Fruit fly (Drosophila melanogaster) whole organism, embryonic: Measurements from ENCODE around the gene Cpr67Fa2.
A peak's percentile ranks its signal among the peaks of the same experiment; 100 is the strongest.

ENCODE experiments used
- BEAF-32 ChIP-seq: fragments of 200-800 bp; sonication (Bioruptor generic); optimal IDR thresholded peaks from 3 replicates; lab custom pipeline; 2017; ENCODE audit warnings: missing biosample characterization, missing genetic modification characterization, mild to moderate bottlenecking, moderate library complexity, missing genetic modification reagents
- Bdp1 ChIP-seq: fragments of 200-800 bp; sonication (Bioruptor generic); optimal IDR thresholded peaks from 3 replicates; lab custom pipeline; 2016; ENCODE audit warnings: missing biosample characterization, missing genetic modification characterization
- CG12391 ChIP-seq: fragments of 200-800 bp; sonication (Bioruptor generic); optimal IDR thresholded peaks from 3 replicates; lab custom pipeline; 2018; ENCODE audit warnings: missing biosample characterization, mild to moderate bottlenecking, missing genetic modification characterization, moderate library complexity
- CG14860 ChIP-seq: fragments of 200-800 bp; sonication (Bioruptor generic); IDR thresholded peaks from 3 replicates; pipeline ENCODE4 v1.3.6; 2022; ENCODE audit warnings: missing biosample characterization, missing genetic modification characterization; ENCODE audit not compliant: partially characterized antibody
- CG15479 ChIP-seq: fragments of 200-800 bp; sonication (Bioruptor generic); optimal IDR thresholded peaks from 3 replicates; lab custom pipeline; 2019; ENCODE audit warnings: missing biosample characterization, mild to moderate bottlenecking, missing genetic modification characterization, moderate library complexity
- CG15514 ChIP-seq: fragments of 200-800 bp; sonication (Bioruptor generic); optimal IDR thresholded peaks from 3 replicates; lab custom pipeline; 2017; ENCODE audit warnings: missing biosample characterization, missing genetic modification characterization, mild to moderate bottlenecking, moderate library complexity, missing genetic modification reagents
- CG1647 ChIP-seq: fragments of 200-800 bp; sonication (Bioruptor generic); optimal IDR thresholded peaks from 3 replicates; lab custom pipeline; 2016; ENCODE audit warnings: missing biosample characterization, missing genetic modification characterization
- CG18599 ChIP-seq: fragments of 200-800 bp; sonication (Bioruptor generic); optimal IDR thresholded peaks from 3 replicates; lab custom pipeline; 2017; ENCODE audit warnings: missing biosample characterization, missing genetic modification characterization, mild to moderate bottlenecking, moderate library complexity, missing genetic modification reagents
- CG2875 ChIP-seq: fragments of 200-800 bp; sonication (Bioruptor generic); optimal IDR thresholded peaks from 2 replicates; lab custom pipeline; 2017; ENCODE audit warnings: missing biosample characterization, mild to moderate bottlenecking, missing genetic modification characterization, missing genetic modification reagents
- CG3163 ChIP-seq: fragments of 200-800 bp; sonication (Bioruptor generic); optimal IDR thresholded peaks from 3 replicates; lab custom pipeline; 2016; ENCODE audit warnings: missing biosample characterization, missing genetic modification characterization
- CG42726 ChIP-seq: fragments of 200-800 bp; sonication (Bioruptor generic); IDR thresholded peaks from 2 replicates; pipeline ENCODE4 v1.3.6; 2022; ENCODE audit warnings: missing biosample characterization, missing genetic modification characterization; ENCODE audit not compliant: partially characterized antibody
- CG4820 ChIP-seq: fragments of 200-800 bp; sonication (Bioruptor generic); optimal IDR thresholded peaks from 3 replicates; lab custom pipeline; 2016; ENCODE audit warnings: missing biosample characterization, missing genetic modification characterization
- CG4854 ChIP-seq: fragments of 200-800 bp; sonication (Bioruptor generic); optimal IDR thresholded peaks from 2 replicates; lab custom pipeline; 2016; ENCODE audit warnings: missing biosample characterization, missing genetic modification characterization, inconsistent platforms
- CG5245 ChIP-seq: fragments of 200-800 bp; sonication (Bioruptor generic); optimal IDR thresholded peaks from 3 replicates; lab custom pipeline; 2016; ENCODE audit warnings: missing biosample characterization, missing genetic modification characterization
- CG6272 ChIP-seq: fragments of 200-800 bp; sonication (Bioruptor generic); IDR thresholded peaks from 2 replicates; pipeline ENCODE4 v1.3.6; 2022; ENCODE audit warnings: missing biosample characterization, missing genetic modification characterization
- CG6683 ChIP-seq: fragments of 200-800 bp; sonication (Bioruptor generic); optimal IDR thresholded peaks from 2 replicates; lab custom pipeline; 2017; ENCODE audit warnings: missing biosample characterization, mild to moderate bottlenecking, missing genetic modification characterization, missing genetic modification reagents
- CG7357 ChIP-seq: fragments of 200-800 bp; sonication (Bioruptor generic); IDR thresholded peaks from 3 replicates; pipeline ENCODE4 v1.3.6; 2022; ENCODE audit warnings: missing biosample characterization, missing genetic modification characterization
- CG7556 ChIP-seq: fragments of 200-800 bp; sonication (Bioruptor generic); optimal IDR thresholded peaks from 2 replicates; lab custom pipeline; 2017; ENCODE audit warnings: missing biosample characterization, mild to moderate bottlenecking, missing genetic modification characterization
- CG8765 ChIP-seq: fragments of 200-800 bp; sonication (Bioruptor generic); IDR thresholded peaks from 2 replicates; pipeline ENCODE4 v1.3.6; 2022; ENCODE audit warnings: missing biosample characterization, missing genetic modification characterization
- CG9727 ChIP-seq: fragments of 200-800 bp; sonication (Bioruptor generic); optimal IDR thresholded peaks from 3 replicates; lab custom pipeline; 2017; ENCODE audit warnings: missing biosample characterization, mild to moderate bottlenecking, missing genetic modification characterization
- CG9817 ChIP-seq: fragments of 200-800 bp; sonication (Bioruptor generic); optimal IDR thresholded peaks from 2 replicates; lab custom pipeline; 2018; ENCODE audit warnings: missing biosample characterization, mild to moderate bottlenecking, missing genetic modification characterization, moderate library complexity
- E2f1 ChIP-seq: fragments of 200-800 bp; sonication (Bioruptor generic); IDR thresholded peaks from 2 replicates; pipeline ENCODE4 v1.3.6; 2022; ENCODE audit warnings: missing biosample characterization, missing genetic modification characterization
- Eip74EF ChIP-seq, 2 experiments: fragments of 200-800 bp in 1 of 2; fragments of >200 bp in 1 of 2; sonication (Bioruptor generic) in 1 of 2; optimal IDR thresholded peaks; 2 replicates each; lab custom pipeline; 2017 to 2019; ENCODE audit warnings: missing biosample characterization in 2 of 2, missing genetic modification characterization in 2 of 2, mild to moderate bottlenecking in 1 of 2, moderate library complexity in 1 of 2
- Fer2 ChIP-seq: fragments of 200-800 bp; sonication (Bioruptor generic); optimal IDR thresholded peaks from 2 replicates; lab custom pipeline; 2018; ENCODE audit warnings: missing biosample characterization, mild to moderate bottlenecking, missing genetic modification characterization, moderate library complexity
- Gsc ChIP-seq: fragments of 200-800 bp; sonication (Bioruptor generic); IDR thresholded peaks from 2 replicates; pipeline ENCODE4 v1.3.6; 2022; ENCODE audit warnings: missing biosample characterization, missing genetic modification characterization
- Kr ChIP-seq: fragments of 200-800 bp; sonication (Bioruptor generic); optimal IDR thresholded peaks from 2 replicates; lab custom pipeline; 2017; ENCODE audit warnings: missing biosample characterization, mild to moderate bottlenecking, missing genetic modification characterization
- MBD-R2 ChIP-seq: fragments of 200-800 bp; sonication (Bioruptor generic); IDR thresholded peaks from 2 replicates; pipeline ENCODE4 v1.3.6; 2022; ENCODE audit warnings: missing biosample characterization, missing genetic modification characterization
- Myb ChIP-seq: fragments of 200-800 bp; sonication (Bioruptor generic); optimal IDR thresholded peaks from 2 replicates; lab custom pipeline; 2016; ENCODE audit warnings: missing biosample characterization, missing genetic modification characterization
- Nf-YA ChIP-seq: fragments of 200-800 bp; sonication (Bioruptor generic); IDR thresholded peaks from 2 replicates; pipeline ENCODE4 v1.3.6; 2022; ENCODE audit warnings: missing biosample characterization, missing genetic modification characterization
- PHDP ChIP-seq: fragments of 200-800 bp; sonication (Bioruptor generic); optimal IDR thresholded peaks from 3 replicates; lab custom pipeline; 2018; ENCODE audit warnings: missing biosample characterization, mild to moderate bottlenecking, missing genetic modification characterization, moderate library complexity
- Rfx ChIP-seq: fragments of 200-800 bp; sonication (Bioruptor generic); IDR thresholded peaks from 2 replicates; pipeline ENCODE4 v1.3.6; 2022; ENCODE audit warnings: missing biosample characterization, missing genetic modification characterization
- Sox100B ChIP-seq: fragments of 200-800 bp; sonication (Bioruptor generic); optimal IDR thresholded peaks from 3 replicates; lab custom pipeline; 2018; ENCODE audit warnings: missing biosample characterization, mild to moderate bottlenecking, missing genetic modification characterization
- Sry-δ ChIP-seq: fragments of 200-800 bp; sonication (Bioruptor generic); optimal IDR thresholded peaks from 2 replicates; lab custom pipeline; 2016; ENCODE audit warnings: missing biosample characterization, missing genetic modification characterization
- Vsx1 ChIP-seq: fragments of 200-800 bp; sonication (Bioruptor generic); optimal IDR thresholded peaks from 2 replicates; lab custom pipeline; 2017; ENCODE audit warnings: missing biosample characterization, mild to moderate bottlenecking, missing genetic modification characterization, missing genetic modification reagents
- YL-1 ChIP-seq: fragments of 200-800 bp; sonication (Bioruptor generic); optimal IDR thresholded peaks from 3 replicates; lab custom pipeline; 2017; ENCODE audit warnings: missing biosample characterization, mild to moderate bottlenecking, missing genetic modification characterization
- ac ChIP-seq: fragments of 200-800 bp; sonication (Bioruptor generic); optimal IDR thresholded peaks from 3 replicates; lab custom pipeline; 2017; ENCODE audit warnings: missing biosample characterization, mild to moderate bottlenecking, missing genetic modification characterization
- ara ChIP-seq: fragments of 200-800 bp; sonication (Bioruptor generic); IDR thresholded peaks from 2 replicates; pipeline ENCODE4 v1.3.6; 2022; ENCODE audit warnings: missing biosample characterization, missing genetic modification characterization
- cas ChIP-seq: fragments of 200-800 bp; sonication (Bioruptor generic); IDR thresholded peaks from 2 replicates; pipeline ENCODE4 v1.3.6; 2022; ENCODE audit warnings: missing biosample characterization, missing genetic modification characterization
- cato ChIP-seq: fragments of 200-800 bp; sonication (Bioruptor generic); optimal IDR thresholded peaks from 2 replicates; lab custom pipeline; 2016; ENCODE audit warnings: missing biosample characterization, missing genetic modification characterization, borderline replicate concordance
- corto ChIP-seq: fragments of 200-800 bp; sonication (Bioruptor generic); optimal IDR thresholded peaks from 2 replicates; lab custom pipeline; 2016; ENCODE audit warnings: missing biosample characterization, mild to moderate bottlenecking, missing genetic modification characterization, moderate library complexity
- croc ChIP-seq: fragments of 200-800 bp; sonication (Bioruptor generic); conservative IDR thresholded peaks from 3 replicates; pipeline ENCODE4 v1.3.6; 2022; ENCODE audit warnings: missing biosample characterization, missing genetic modification characterization
- gce ChIP-seq: fragments of 200-800 bp; sonication (Bioruptor generic); IDR thresholded peaks from 3 replicates; pipeline ENCODE4 v1.3.6; 2022; ENCODE audit warnings: missing biosample characterization, missing genetic modification characterization
- ham ChIP-seq: fragments of 200-800 bp; sonication (Bioruptor generic); IDR thresholded peaks from 2 replicates; pipeline ENCODE4 v1.3.6; 2022; ENCODE audit warnings: missing biosample characterization, missing genetic modification characterization
- kah ChIP-seq: fragments of 200-800 bp; sonication (Bioruptor generic); optimal IDR thresholded peaks from 2 replicates; lab custom pipeline; 2018; ENCODE audit warnings: missing biosample characterization, mild to moderate bottlenecking, missing genetic modification characterization
- nau ChIP-seq: fragments of 200-800 bp; sonication (Bioruptor generic); optimal IDR thresholded peaks from 3 replicates; lab custom pipeline; 2017; ENCODE audit warnings: missing biosample characterization, mild to moderate bottlenecking, missing genetic modification characterization, missing genetic modification reagents
- sc ChIP-seq, 3 experiments: fragments of >200 bp in 2 of 3; fragments of 200-800 bp in 1 of 3; sonication (Bioruptor generic) in 1 of 3; optimal IDR thresholded peaks; 2 replicates in 2 of 3; 3 replicates in 1 of 3; lab custom pipeline; 2017; ENCODE audit warnings: mild to moderate bottlenecking in 1 of 3, missing biosample characterization in 1 of 3, missing genetic modification characterization in 1 of 3, missing genetic modification reagents in 1 of 3
- sens-2 ChIP-seq: fragments of 200-800 bp; sonication (Bioruptor generic); IDR thresholded peaks from 2 replicates; pipeline ENCODE4 v1.3.6; 2022; ENCODE audit warnings: missing biosample characterization, missing genetic modification characterization
- slp2 ChIP-seq: fragments of 200-800 bp; sonication (Bioruptor generic); optimal IDR thresholded peaks from 2 replicates; lab custom pipeline; 2016; ENCODE audit warnings: missing biosample characterization, missing genetic modification characterization
- wor ChIP-seq: fragments of 200-800 bp; sonication (Bioruptor generic); IDR thresholded peaks from 2 replicates; pipeline ENCODE4 v1.3.6; 2022; ENCODE audit warnings: missing biosample characterization, missing genetic modification characterization
- yki ChIP-seq: fragments of >200 bp; optimal IDR thresholded peaks from 3 replicates; lab custom pipeline; 2018

Gene Cpr67Fa2

DNA sequence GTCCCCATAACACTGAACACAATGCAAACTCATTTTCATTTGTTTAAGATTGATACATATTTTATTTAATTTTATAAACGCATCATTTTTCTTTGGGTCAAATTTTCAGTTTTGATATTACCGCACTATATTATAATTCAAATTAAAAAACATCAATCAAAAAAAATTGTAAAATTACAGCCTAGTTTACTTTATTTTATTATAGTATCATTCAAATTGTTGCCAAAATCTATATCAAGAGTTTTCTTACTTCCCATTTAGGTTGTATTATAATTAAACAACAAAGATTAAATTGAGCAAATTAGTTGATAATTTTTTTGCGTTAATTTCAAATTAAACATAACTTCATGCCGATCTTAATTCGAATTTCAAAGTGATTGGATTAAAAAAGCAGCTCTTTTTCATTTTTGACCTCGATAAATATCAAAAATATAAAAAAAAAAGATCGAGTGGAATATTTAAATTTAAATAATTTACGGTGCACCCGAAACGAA lies 39.6 kb upstream of the Cpr67Fa2 start (continued):
- TF ChIP-seq cato (GFP tag; lab: Kevin White, UChicago), result peak; percentile 8
- no peak for TF ChIP-seq nau
- no peak for TF ChIP-seq CG15514 (GFP tag; lab: Kevin White, UChicago)
- no peak for TF ChIP-seq kah (GFP tag; lab: Kevin White, UChicago)
- no peak for TF ChIP-seq CG9817 (tag; lab: Kevin White, UChicago)
- TF ChIP-seq Sox100B (GFP tag; lab: Kevin White, UChicago), result peak; percentile 60
- no peak for TF ChIP-seq wor
- peak; percentile 52 for TF ChIP-seq CG12391 (tag; lab: Kevin White, UChicago)
- peak; percentile 76 for TF ChIP-seq CG7556
- TF ChIP-seq yki, result no peak
- no peak for TF ChIP-seq croc (GFP tag; lab: Robert Waterston, UW)
- no peak for TF ChIP-seq Eip74EF (GFP tag; optimal IDR thresholded peaks at IDR 0.05; lab: Kevin White, UChicago)
- TF ChIP-seq Vsx1 (GFP tag; lab: Kevin White, UChicago), result no peak
- no peak for TF ChIP-seq CG4854
- TF ChIP-seq CG42726, result no peak
- no peak for TF ChIP-seq ac (GFP tag; lab: Kevin White, UChicago)
- no peak for TF ChIP-seq CG15479 (GFP tag; lab: Kevin White, UChicago)
- TF ChIP-seq CG3163 (GFP tag; lab: Kevin White, UChicago), result no peak
- peak; percentile 13 for TF ChIP-seq PHDP (tag; lab: Kevin White, UChicago)
- no peak for TF ChIP-seq ham (GFP tag; lab: Robert Waterston, UW)
- peak; percentile 72 for TF ChIP-seq CG9727 (GFP tag; lab: Kevin White, UChicago)
- no peak for TF ChIP-seq Sry-δ (GFP tag; lab: Kevin White, UChicago)
- TF ChIP-seq CG14860, result no peak
- TF ChIP-seq CG6272, result no peak
- TF ChIP-seq CG6683 (GFP tag; lab: Kevin White, UChicago), result no peak
- TF ChIP-seq ara (GFP tag; lab: Robert Waterston, UW), result no peak
- no peak for TF ChIP-seq BEAF-32 (GFP tag; lab: Kevin White, UChicago)
- TF ChIP-seq Myb (GFP tag; lab: Kevin White, UChicago), result no peak
- TF ChIP-seq CG8765, result no peak
- no peak for TF ChIP-seq MBD-R2 (GFP tag; lab: Robert Waterston, UW)
- TF ChIP-seq CG7357 (GFP tag; lab: Robert Waterston, UW), result no peak
- TF ChIP-seq CG1647 (GFP tag; lab: Kevin White, UChicago), result no peak
- no peak for TF ChIP-seq cas
- no peak for TF ChIP-seq CG4820
- no peak for TF ChIP-seq Rfx
- TF ChIP-seq YL-1 (GFP tag; lab: Kevin White, UChicago), result no peak
- no peak for TF ChIP-seq Kr (GFP tag; lab: Kevin White, UChicago)
- TF ChIP-seq Gsc, result no peak
- TF ChIP-seq CG2875 (GFP tag; lab: Kevin White, UChicago), result no peak
- TF ChIP-seq slp2 (GFP tag; lab: Kevin White, UChicago), result no peak
- TF ChIP-seq corto (GFP tag; lab: Kevin White, UChicago), result no peak
- no peak for TF ChIP-seq CG5245 (GFP tag; lab: Kevin White, UChicago)
- no peak for TF ChIP-seq Bdp1 (GFP tag; lab: Kevin White, UChicago)
- TF ChIP-seq sc (optimal IDR thresholded peaks at IDR 0.05; lab: Kevin White, UChicago), result no peak
- peak; percentile 44 for TF ChIP-seq sc (GFP tag; optimal IDR thresholded peaks at IDR 0.05; lab: Kevin White, UChicago)
- 0 out of 3 replicates have a peak, but pooled peaks have one; percentile 7 for TF ChIP-seq gce (GFP tag; lab: Robert Waterston, UW)
- TF ChIP-seq Nf-YA (GFP tag; lab: Robert Waterston, UW), result no peak
- TF ChIP-seq CG18599 (GFP tag; lab: Kevin White, UChicago), result peak; percentile 19
- no peak for TF ChIP-seq E2f1 (GFP tag; lab: Robert Waterston, UW)
- TF ChIP-seq Fer2, result no peak
- no peak for TF ChIP-seq sens-2 (GFP tag; lab: Robert Waterston, UW)
